Fruit fly (Drosophila melanogaster): ENCODE data around the gene Prx5.

Gene Prx5

dm6 chr3R:18198518-18199118 lies 31.5 kb upstream of the Prx5 start:
- TF ChIP-seq CG13204 (GFP tag; optimal IDR thresholded peaks at IDR 0.05) (peak; percentile 23), Pif1B (GFP tag; optimal IDR thresholded peaks at IDR 0.05) (peak; percentile 47), gl (tag; optimal IDR thresholded peaks at IDR 0.05) (peak; percentile 54), CG17806 (tag; optimal IDR thresholded peaks at IDR 0.05) (no peak), CG8301 (tag; optimal IDR thresholded peaks at IDR 0.05) (peak; percentile 9), Snoo (tag; optimal IDR thresholded peaks at IDR 0.05) (peak; percentile 35), CG9948 (tag; optimal IDR thresholded peaks at IDR 0.05) (no peak), Pif1A (GFP tag; optimal IDR thresholded peaks at IDR 0.05) (peak; percentile 31)

dm6 chr3R:18197802-18198148 lies 30.7 kb upstream of the Prx5 start:
- TF ChIP-seq CG14655 (GFP tag; optimal IDR thresholded peaks at IDR 0.05) (no peak), rn (GFP tag; IDR thresholded peaks at IDR 0.05) (no peak), CG10348 (GFP tag; IDR thresholded peaks at IDR 0.05) (no peak), CG8159 (tag; optimal IDR thresholded peaks at IDR 0.05) (no peak), EcR (GFP tag; optimal IDR thresholded peaks at IDR 0.05) (no peak), gl (tag; optimal IDR thresholded peaks at IDR 0.05) (no peak), CG12605 (GFP tag; IDR thresholded peaks at IDR 0.05) (no peak), fd96Ca (GFP tag; IDR thresholded peaks at IDR 0.05) (no peak), Pif1B (GFP tag; optimal IDR thresholded peaks at IDR 0.05) (no peak), Snoo (tag; optimal IDR thresholded peaks at IDR 0.05) (no peak), CG4496 (GFP tag; IDR thresholded peaks at IDR 0.05) (no peak), CG17806 (tag; optimal IDR thresholded peaks at IDR 0.05) (no peak), CG13204 (GFP tag; optimal IDR thresholded peaks at IDR 0.05) (no peak), D1 (tag; optimal IDR thresholded peaks at IDR 0.05) (no peak), CG8301 (tag; optimal IDR thresholded peaks at IDR 0.05) (no peak), CG34367 (tag; optimal IDR thresholded peaks at IDR 0.05) (no peak), CG32121 (GFP tag; IDR thresholded peaks at IDR 0.05) (no peak), Ets98B (GFP tag; IDR thresholded peaks at IDR 0.05) (no peak)

- peak; percentile 72 for TF ChIP-seq EcR (GFP tag; optimal IDR thresholded peaks at IDR 0.05)
- no peak for TF ChIP-seq fd96Ca (GFP tag; IDR thresholded peaks at IDR 0.05)
- peak; percentile 68 for TF ChIP-seq D1 (tag; optimal IDR thresholded peaks at IDR 0.05)
- no peak for TF ChIP-seq CG10348 (GFP tag; IDR thresholded peaks at IDR 0.05)
- TF ChIP-seq rn (GFP tag; IDR thresholded peaks at IDR 0.05): no peak
- TF ChIP-seq CG8301 (tag; optimal IDR thresholded peaks at IDR 0.05): peak; percentile 71
- TF ChIP-seq Pif1B (GFP tag; optimal IDR thresholded peaks at IDR 0.05): peak; percentile 86
- peak; percentile 73 for TF ChIP-seq CG14655 (GFP tag; optimal IDR thresholded peaks at IDR 0.05)
- no peak for TF ChIP-seq CG12605 (GFP tag; IDR thresholded peaks at IDR 0.05)
- peak; percentile 90 for TF ChIP-seq Pif1A (GFP tag; optimal IDR thresholded peaks at IDR 0.05)
- peak; percentile 97 for TF ChIP-seq gl (tag; optimal IDR thresholded peaks at IDR 0.05)
- TF ChIP-seq CG34367 (tag; optimal IDR thresholded peaks at IDR 0.05): peak; percentile 82
- TF ChIP-seq CG17806 (tag; optimal IDR thresholded peaks at IDR 0.05): peak; percentile 70
- peak; percentile 60 for TF ChIP-seq CG8159 (tag; optimal IDR thresholded peaks at IDR 0.05)
- peak; percentile 41 for TF ChIP-seq Snoo (tag; optimal IDR thresholded peaks at IDR 0.05)
- TF ChIP-seq CG9948 (tag; optimal IDR thresholded peaks at IDR 0.05): peak; percentile 42
- TF ChIP-seq CG13204 (GFP tag; optimal IDR thresholded peaks at IDR 0.05): peak; percentile 95
- TF ChIP-seq CG15710 (tag; optimal IDR thresholded peaks at IDR 0.05): peak; percentile 72
These were observed 30.1 kb upstream of the Prx5 start for dm6 chr3R:18196991-18197801.

dm6 chr3R:18196622-18196990 lies 29.5 kb upstream of the Prx5 start:
- no peak for TF ChIP-seq CG34367 (tag; optimal IDR thresholded peaks at IDR 0.05)
- no peak for TF ChIP-seq Ets98B (GFP tag; IDR thresholded peaks at IDR 0.05)

- TF ChIP-seq Snoo (tag; optimal IDR thresholded peaks at IDR 0.05): no peak
- no peak for TF ChIP-seq CG12605 (GFP tag; IDR thresholded peaks at IDR 0.05)
- TF ChIP-seq Pif1A (GFP tag; optimal IDR thresholded peaks at IDR 0.05): no peak
- TF ChIP-seq CG8301 (tag; optimal IDR thresholded peaks at IDR 0.05): no peak
- TF ChIP-seq CG14655 (GFP tag; optimal IDR thresholded peaks at IDR 0.05): no peak
- no peak for TF ChIP-seq EcR (GFP tag; optimal IDR thresholded peaks at IDR 0.05)
- TF ChIP-seq Ets98B (GFP tag; IDR thresholded peaks at IDR 0.05): no peak
- TF ChIP-seq CG34367 (tag; optimal IDR thresholded peaks at IDR 0.05): no peak
- TF ChIP-seq CG32121 (GFP tag; IDR thresholded peaks at IDR 0.05): no peak
- TF ChIP-seq CG17806 (tag; optimal IDR thresholded peaks at IDR 0.05): no peak
- no peak for TF ChIP-seq CG15710 (tag; optimal IDR thresholded peaks at IDR 0.05)
- TF ChIP-seq CG13204 (GFP tag; optimal IDR thresholded peaks at IDR 0.05): no peak
- no peak for TF ChIP-seq gl (tag; optimal IDR thresholded peaks at IDR 0.05)
- TF ChIP-seq CG10348 (GFP tag; IDR thresholded peaks at IDR 0.05): no peak
- no peak for TF ChIP-seq CG9948 (tag; optimal IDR thresholded peaks at IDR 0.05)
- no peak for TF ChIP-seq CG4496 (GFP tag; IDR thresholded peaks at IDR 0.05)
- no peak for TF ChIP-seq fd96Ca (GFP tag; IDR thresholded peaks at IDR 0.05)
- TF ChIP-seq CG8159 (tag; optimal IDR thresholded peaks at IDR 0.05): no peak
These were observed 28.2 kb upstream of the Prx5 start for dm6 chr3R:18195295-18195694.

dm6 chr3R:18191867-18192266 lies 24.8 kb upstream of the Prx5 start, which contains the start of gene CG14313:
TSS of gene CG14313 (minus strand) at chr3R:18191967.
- no peak for TF ChIP-seq rn (GFP tag; IDR thresholded peaks at IDR 0.05)
- TF ChIP-seq CG15710 (tag; optimal IDR thresholded peaks at IDR 0.05): no peak
- no peak for TF ChIP-seq CG4496 (GFP tag; IDR thresholded peaks at IDR 0.05)
- no peak for TF ChIP-seq Ets98B (GFP tag; IDR thresholded peaks at IDR 0.05)
